Fruit fly (Drosophila melanogaster) whole organism, embryonic: ENCODE results near the gene Hr38.

ENCODE experiments used
- ATbp ChIP-seq: fragments of 200-800 bp; sonication (Bioruptor generic); optimal IDR thresholded peaks from 2 replicates; lab custom pipeline; 2017; ENCODE audit warnings: missing biosample characterization, mild to moderate bottlenecking, missing genetic modification characterization, missing genetic modification reagents
- C15 ChIP-seq: fragments of 200-800 bp; sonication (Bioruptor generic); IDR thresholded peaks from 3 replicates; pipeline ENCODE4 v1.3.6; 2022; ENCODE audit warnings: missing biosample characterization, missing genetic modification characterization
- CG10543 ChIP-seq: fragments of 200-800 bp; sonication (Bioruptor generic); optimal IDR thresholded peaks from 3 replicates; lab custom pipeline; 2017; ENCODE audit warnings: missing biosample characterization, mild to moderate bottlenecking, missing genetic modification characterization, moderate library complexity
- CG11247 ChIP-seq: fragments of 200-800 bp; sonication (Bioruptor generic); IDR thresholded peaks from 2 replicates; pipeline ENCODE4 v1.3.6; 2022; ENCODE audit warnings: missing biosample characterization, missing genetic modification characterization
- CG11504 ChIP-seq: fragments of 200-800 bp; sonication (Bioruptor generic); optimal IDR thresholded peaks from 3 replicates; lab custom pipeline; 2019; ENCODE audit warnings: missing biosample characterization, mild to moderate bottlenecking, missing genetic modification characterization, moderate library complexity
- CG12659 ChIP-seq: fragments of 200-800 bp; sonication (Bioruptor generic); optimal IDR thresholded peaks from 3 replicates; lab custom pipeline; 2017; ENCODE audit warnings: mild to moderate bottlenecking, missing biosample characterization, missing genetic modification reagents, missing genetic modification characterization
- CG17361 ChIP-seq: fragments of 200-800 bp; sonication (Bioruptor generic); IDR thresholded peaks from 3 replicates; pipeline ENCODE4 v1.3.6; 2022; ENCODE audit warnings: missing biosample characterization, missing genetic modification characterization
- CG18011 ChIP-seq: fragments of 200-800 bp; sonication (Bioruptor generic); optimal IDR thresholded peaks from 2 replicates; lab custom pipeline; 2017; ENCODE audit warnings: missing biosample characterization, missing genetic modification characterization, mild to moderate bottlenecking, moderate library complexity, missing genotype
- CG18764 ChIP-seq: fragments of 200-800 bp; sonication (Bioruptor generic); optimal IDR thresholded peaks from 3 replicates; lab custom pipeline; 2016; ENCODE audit warnings: missing biosample characterization, missing genetic modification characterization
- CG3065 ChIP-seq: fragments of 200-800 bp; sonication (Bioruptor generic); optimal IDR thresholded peaks from 2 replicates; lab custom pipeline; 2016; ENCODE audit warnings: missing biosample characterization, missing genetic modification characterization
- CG3281 ChIP-seq: fragments of 200-800 bp; sonication (Bioruptor generic); optimal IDR thresholded peaks from 3 replicates; lab custom pipeline; 2017; ENCODE audit warnings: missing biosample characterization, mild to moderate bottlenecking, missing genetic modification characterization
- CG3847 ChIP-seq: fragments of 200-800 bp; sonication (Bioruptor generic); IDR thresholded peaks from 2 replicates; pipeline ENCODE4 v1.3.6; 2022; ENCODE audit warnings: missing biosample characterization, missing genetic modification characterization
- CG4282 ChIP-seq: fragments of 200-800 bp; sonication (Bioruptor generic); optimal IDR thresholded peaks from 2 replicates; lab custom pipeline; 2016; ENCODE audit warnings: missing biosample characterization, missing genetic modification characterization
- CG6272 ChIP-seq: fragments of 200-800 bp; sonication (Bioruptor generic); IDR thresholded peaks from 2 replicates; pipeline ENCODE4 v1.3.6; 2022; ENCODE audit warnings: missing biosample characterization, missing genetic modification characterization
- CG7928 ChIP-seq: fragments of 200-800 bp; sonication (Bioruptor generic); optimal IDR thresholded peaks from 2 replicates; lab custom pipeline; 2017; ENCODE audit warnings: missing biosample characterization, mild to moderate bottlenecking, missing genetic modification characterization
- CG8388 ChIP-seq: fragments of 200-800 bp; sonication (Bioruptor generic); optimal IDR thresholded peaks from 2 replicates; lab custom pipeline; 2019; ENCODE audit warnings: missing biosample characterization, mild to moderate bottlenecking, missing genetic modification characterization, moderate library complexity
- CG8765 ChIP-seq: fragments of 200-800 bp; sonication (Bioruptor generic); IDR thresholded peaks from 2 replicates; pipeline ENCODE4 v1.3.6; 2022; ENCODE audit warnings: missing biosample characterization, missing genetic modification characterization
- Chrac-16 ChIP-seq: fragments of 200-800 bp; sonication (Bioruptor generic); optimal IDR thresholded peaks from 3 replicates; lab custom pipeline; 2016; ENCODE audit warnings: missing biosample characterization, missing genetic modification characterization
- D ChIP-seq, 2 experiments: fragments of 200-800 bp in 1 of 2; fragments of >200 bp in 1 of 2; sonication (Bioruptor generic) in 1 of 2; optimal IDR thresholded peaks; 2 replicates in 1 of 2; 3 replicates in 1 of 2; lab custom pipeline; 2017; ENCODE audit warnings: mild to moderate bottlenecking in 1 of 2, missing biosample characterization in 1 of 2, missing genetic modification characterization in 1 of 2, missing genetic modification reagents in 1 of 2
- Dad ChIP-seq: fragments of 200-800 bp; sonication (Bioruptor generic); optimal IDR thresholded peaks from 3 replicates; lab custom pipeline; 2016; ENCODE audit warnings: missing biosample characterization, missing genetic modification characterization
- Eip74EF ChIP-seq, 2 experiments: fragments of 200-800 bp in 1 of 2; fragments of >200 bp in 1 of 2; sonication (Bioruptor generic) in 1 of 2; optimal IDR thresholded peaks; 2 replicates each; lab custom pipeline; 2017 to 2019; ENCODE audit warnings: missing biosample characterization in 2 of 2, missing genetic modification characterization in 2 of 2, mild to moderate bottlenecking in 1 of 2, moderate library complexity in 1 of 2
- Ets97D ChIP-seq: fragments of 200-800 bp; sonication (Bioruptor generic); optimal IDR thresholded peaks from 3 replicates; lab custom pipeline; 2016; ENCODE audit warnings: missing biosample characterization, missing genetic modification characterization
- H2.0 ChIP-seq: fragments of 200-800 bp; sonication (Bioruptor generic); IDR thresholded peaks from 2 replicates; pipeline ENCODE4 v1.3.6; 2022; ENCODE audit warnings: missing biosample characterization, missing genetic modification characterization
- Hand ChIP-seq: fragments of 200-800 bp; sonication (Bioruptor generic); optimal IDR thresholded peaks from 2 replicates; lab custom pipeline; 2017; ENCODE audit warnings: mild to moderate bottlenecking, missing biosample characterization, missing genetic modification reagents, missing genetic modification characterization
- PHDP ChIP-seq: fragments of 200-800 bp; sonication (Bioruptor generic); optimal IDR thresholded peaks from 3 replicates; lab custom pipeline; 2018; ENCODE audit warnings: missing biosample characterization, mild to moderate bottlenecking, missing genetic modification characterization, moderate library complexity
- Rx ChIP-seq: fragments of 200-800 bp; sonication (Bioruptor generic); IDR thresholded peaks from 2 replicates; pipeline ENCODE4 v1.3.6; 2022; ENCODE audit warnings: missing biosample characterization, missing genetic modification characterization
- Ssrp ChIP-seq: fragments of 200-800 bp; sonication (Bioruptor generic); optimal IDR thresholded peaks from 2 replicates; lab custom pipeline; 2018; ENCODE audit warnings: missing biosample characterization, mild to moderate bottlenecking, missing genetic modification characterization, moderate library complexity
- TFAM ChIP-seq: fragments of 200-800 bp; sonication (Bioruptor generic); optimal IDR thresholded peaks from 2 replicates; lab custom pipeline; 2017; ENCODE audit warnings: missing biosample characterization, missing genetic modification characterization, inconsistent platforms
- Tbp ChIP-seq: fragments of >200 bp; optimal IDR thresholded peaks from 2 replicates; lab custom pipeline; 2018; ENCODE audit warnings: missing biosample characterization, missing genetic modification characterization
- Xbp1 ChIP-seq: fragments of 200-800 bp; sonication (Bioruptor generic); optimal IDR thresholded peaks from 3 replicates; lab custom pipeline; 2016; ENCODE audit warnings: missing biosample characterization, mild to moderate bottlenecking, missing genetic modification characterization
- ab ChIP-seq: fragments of 200-800 bp; sonication (Bioruptor generic); optimal IDR thresholded peaks from 2 replicates; lab custom pipeline; 2016; ENCODE audit warnings: missing biosample characterization, missing genetic modification characterization
- abd-A ChIP-seq: fragments of 200-800 bp; sonication (Bioruptor generic); optimal IDR thresholded peaks from 3 replicates; lab custom pipeline; 2019; ENCODE audit warnings: missing biosample characterization, mild to moderate bottlenecking, missing genetic modification characterization, moderate library complexity
- amos ChIP-seq: fragments of 200-800 bp; sonication (Bioruptor generic); IDR thresholded peaks from 2 replicates; pipeline ENCODE4 v1.3.6; 2022; ENCODE audit warnings: missing biosample characterization, missing genetic modification characterization; ENCODE audit not compliant: partially characterized antibody
- ase ChIP-seq: fragments of 200-800 bp; sonication (Bioruptor generic); IDR thresholded peaks from 3 replicates; pipeline ENCODE4 v1.3.6; 2022; ENCODE audit warnings: missing biosample characterization, missing genetic modification characterization
- cas ChIP-seq: fragments of 200-800 bp; sonication (Bioruptor generic); IDR thresholded peaks from 2 replicates; pipeline ENCODE4 v1.3.6; 2022; ENCODE audit warnings: missing biosample characterization, missing genetic modification characterization
- esg ChIP-seq: fragments of 200-800 bp; sonication (Bioruptor generic); conservative IDR thresholded peaks from 2 replicates; pipeline ENCODE4 v1.3.6; 2022; ENCODE audit warnings: missing biosample characterization, missing genetic modification characterization
- inv ChIP-seq: fragments of 200-800 bp; sonication (Bioruptor generic); IDR thresholded peaks from 2 replicates; pipeline ENCODE4 v1.3.6; 2022; ENCODE audit warnings: missing biosample characterization, missing genetic modification characterization; ENCODE audit not compliant: partially characterized antibody
- klu ChIP-seq: fragments of 200-800 bp; sonication (Bioruptor generic); IDR thresholded peaks from 2 replicates; pipeline ENCODE4 v1.3.6; 2022; ENCODE audit warnings: missing biosample characterization, missing genetic modification characterization
- odd ChIP-seq: fragments of 200-800 bp; sonication (Bioruptor generic); optimal IDR thresholded peaks from 2 replicates; lab custom pipeline; 2017; ENCODE audit warnings: missing biosample characterization, mild to moderate bottlenecking, missing genetic modification characterization
- pan ChIP-seq, 4 experiments: fragments of >200 bp in 3 of 4; fragments of 200-800 bp in 1 of 4; sonication (Bioruptor generic) in 1 of 4; optimal IDR thresholded peaks in 3 of 4; IDR thresholded peaks in 1 of 4; 2 replicates each; pipeline versions ENCODE4 v1.3.6 to Lab custom; 2017 to 2022; ENCODE audit warnings: missing biosample characterization in 2 of 4, missing genetic modification characterization in 2 of 4, mixed read lengths in 1 of 4
- pho ChIP-seq: fragments of 200-800 bp; sonication (Bioruptor generic); optimal IDR thresholded peaks from 2 replicates; lab custom pipeline; 2016; ENCODE audit warnings: missing biosample characterization, missing genetic modification characterization
- row ChIP-seq: fragments of 200-800 bp; sonication (Bioruptor generic); IDR thresholded peaks from 3 replicates; pipeline ENCODE4 v1.3.6; 2022; ENCODE audit warnings: missing biosample characterization, missing genetic modification characterization
- sc ChIP-seq, 3 experiments: fragments of >200 bp in 2 of 3; fragments of 200-800 bp in 1 of 3; sonication (Bioruptor generic) in 1 of 3; optimal IDR thresholded peaks; 2 replicates in 2 of 3; 3 replicates in 1 of 3; lab custom pipeline; 2017; ENCODE audit warnings: mild to moderate bottlenecking in 1 of 3, missing biosample characterization in 1 of 3, missing genetic modification characterization in 1 of 3, missing genetic modification reagents in 1 of 3
- slou ChIP-seq: fragments of 200-800 bp; sonication (Bioruptor generic); optimal IDR thresholded peaks from 3 replicates; lab custom pipeline; 2016; ENCODE audit warnings: missing biosample characterization, missing genetic modification characterization
- tna ChIP-seq: fragments of 200-800 bp; sonication (Bioruptor generic); IDR thresholded peaks from 2 replicates; pipeline ENCODE4 v1.3.6; 2022; ENCODE audit warnings: missing biosample characterization, missing genetic modification characterization; ENCODE audit not compliant: partially characterized antibody
- vfl ChIP-seq: fragments of 200-800 bp; sonication (Bioruptor generic); optimal IDR thresholded peaks from 2 replicates; lab custom pipeline; 2016; ENCODE audit warnings: missing biosample characterization, missing genetic modification characterization
- wek ChIP-seq: fragments of 200-800 bp; sonication (Bioruptor generic); optimal IDR thresholded peaks from 3 replicates; lab custom pipeline; 2018; ENCODE audit warnings: missing biosample characterization, mild to moderate bottlenecking, missing genetic modification characterization, moderate library complexity
- wor ChIP-seq: fragments of 200-800 bp; sonication (Bioruptor generic); IDR thresholded peaks from 2 replicates; pipeline ENCODE4 v1.3.6; 2022; ENCODE audit warnings: missing biosample characterization, missing genetic modification characterization

The Hr38 gene

DNA sequence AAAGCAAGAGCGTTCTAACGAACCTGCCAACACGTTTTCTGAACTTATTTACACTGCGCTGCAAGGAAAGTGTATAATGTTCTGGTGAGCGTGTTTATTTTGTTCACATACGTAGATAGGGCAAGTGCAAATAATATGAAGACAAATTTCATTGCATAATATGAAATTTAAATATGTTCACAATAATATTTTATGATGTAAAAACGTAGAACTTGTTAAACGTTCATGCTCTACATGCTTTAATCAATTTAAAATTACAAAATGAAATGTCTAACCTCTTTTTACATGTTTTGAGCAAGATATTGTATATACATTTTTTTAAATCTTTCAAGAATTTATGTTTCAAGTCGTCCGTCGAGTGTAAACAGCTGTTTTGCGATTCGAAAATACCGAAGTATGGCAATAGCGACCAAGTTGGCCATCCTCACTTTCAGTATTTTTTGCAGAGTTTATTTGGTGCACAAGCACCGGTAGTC lies 69.0 kb downstream of the Hr38 start, which contains the start of the genes phr6-4 and CG2608 (continued):
- peak; percentile 91 for TF ChIP-seq odd
- TF ChIP-seq pho: peak; percentile 88
- TF ChIP-seq CG18011 (GFP tag; lab: Kevin White, UChicago): peak; percentile 82
- TF ChIP-seq esg: peak; percentile 82
- peak; percentile 45 for TF ChIP-seq TFAM (GFP tag; lab: Kevin White, UChicago)
- peak; percentile 78 for TF ChIP-seq wor (GFP tag; lab: Robert Waterston, UW)
- TF ChIP-seq CG3847 (GFP tag; lab: Robert Waterston, UW): peak; percentile 89
- peak; percentile 80; the same call in 1 of the 2 replicates for TF ChIP-seq CG8765 (GFP tag; lab: Robert Waterston, UW)
- TF ChIP-seq C15 (GFP tag; lab: Robert Waterston, UW): peak; percentile 69; the same call in 1 of the 3 replicates
- TF ChIP-seq vfl (GFP tag; lab: Kevin White, UChicago): peak; percentile 88
- peak; percentile 94 for TF ChIP-seq Ssrp (tag; lab: Kevin White, UChicago)
- peak; percentile 58; the same call in 1 of the 2 replicates for TF ChIP-seq Rx (GFP tag; lab: Robert Waterston, UW)
- peak; percentile 97 for TF ChIP-seq CG17361 (GFP tag; lab: Robert Waterston, UW)
- no peak for TF ChIP-seq D (optimal IDR thresholded peaks at IDR 0.05; lab: Kevin White, UChicago)
- peak; percentile 89 for TF ChIP-seq D (GFP tag; optimal IDR thresholded peaks at IDR 0.05; lab: Kevin White, UChicago)
- TF ChIP-seq slou: peak; percentile 87
- peak; percentile 57 for TF ChIP-seq ab (GFP tag; lab: Kevin White, UChicago)
- no peak for TF ChIP-seq inv (GFP tag; lab: Robert Waterston, UW)
- peak; percentile 83 for TF ChIP-seq Hand (GFP tag; lab: Kevin White, UChicago)
- TF ChIP-seq row (GFP tag; lab: Robert Waterston, UW): peak; percentile 94
- no peak for TF ChIP-seq abd-A
- TF ChIP-seq wek (GFP tag; lab: Kevin White, UChicago): peak; percentile 77
- TF ChIP-seq CG8388 (GFP tag; lab: Kevin White, UChicago): peak; percentile 92
- peak; percentile 66 for TF ChIP-seq CG11247 (GFP tag; lab: Robert Waterston, UW)
- no peak for TF ChIP-seq Tbp (GFP tag; lab: Kevin White, UChicago)
- TF ChIP-seq Eip74EF (GFP tag; optimal IDR thresholded peaks at IDR 0.05; lab: Kevin White, UChicago): peak in 1 of 2 experiments; percentile 91
- TF ChIP-seq PHDP (tag; lab: Kevin White, UChicago): peak; percentile 96
- TF ChIP-seq Dad: peak; percentile 77
- TF ChIP-seq klu: peak; percentile 58; the same call in 1 of the 2 replicates
- TF ChIP-seq CG10543 (GFP tag; lab: Kevin White, UChicago): peak; percentile 87
- TF ChIP-seq CG3281 (GFP tag; lab: Kevin White, UChicago): peak; percentile 93
- TF ChIP-seq tna (GFP tag; lab: Robert Waterston, UW): no peak
- TF ChIP-seq sc (optimal IDR thresholded peaks at IDR 0.05; lab: Kevin White, UChicago): no peak
- peak; percentile 86 for TF ChIP-seq sc (GFP tag; optimal IDR thresholded peaks at IDR 0.05; lab: Kevin White, UChicago)
- TF ChIP-seq CG12659 (GFP tag; lab: Kevin White, UChicago): peak; percentile 96
- peak; percentile 71 for TF ChIP-seq CG7928 (GFP tag; lab: Kevin White, UChicago)
- peak; percentile 76 for TF ChIP-seq Ets97D (GFP tag; lab: Kevin White, UChicago)
- TF ChIP-seq CG4282: peak; percentile 58
- TF ChIP-seq ATbp (GFP tag; lab: Kevin White, UChicago): peak; percentile 85
- peak; percentile 77 for TF ChIP-seq ase (GFP tag; lab: Robert Waterston, UW)
- TF ChIP-seq CG6272 (GFP tag; lab: Robert Waterston, UW): peak; percentile 76
- peak; percentile 96 for TF ChIP-seq Xbp1 (GFP tag; lab: Kevin White, UChicago)
- peak; percentile 91 for TF ChIP-seq CG18764 (GFP tag; lab: Kevin White, UChicago)
- TF ChIP-seq pan (optimal IDR thresholded peaks at IDR 0.05; lab: Kevin White, UChicago): no peak
- peak in 1 of 2 experiments; percentile 83 for TF ChIP-seq pan (GFP tag; optimal IDR thresholded peaks at IDR 0.05 in 1 of 2, IDR thresholded peaks at IDR 0.05 in 1 of 2)
- TF ChIP-seq CG11504: peak; percentile 92
- TF ChIP-seq Chrac-16 (GFP tag; lab: Kevin White, UChicago): peak; percentile 92
- TF ChIP-seq H2.0: peak; percentile 73
- peak; percentile 86 for TF ChIP-seq CG3065 (GFP tag; lab: Kevin White, UChicago)
- no peak for TF ChIP-seq amos
- peak; percentile 72 for TF ChIP-seq cas (GFP tag; lab: Robert Waterston, UW)
